Fruit fly (Drosophila melanogaster): Measurements from ENCODE around the gene CG14711.

CG14711 gene

dm6 chr3R:11655873-11656374, 32.8 kb downstream of the CG14711 start, which contains the start of gene CG42327 (continued):
- TF ChIP-seq CG2678 (tag; optimal IDR thresholded peaks at IDR 0.05) (peak; percentile 91), sim (GFP tag; IDR thresholded peaks at IDR 0.05) (peak; percentile 94), Taf1 (GFP tag; IDR thresholded peaks at IDR 0.05) (peak; percentile 58; the same call in 1 of the 2 replicates), CG10431 (GFP tag; optimal IDR thresholded peaks at IDR 0.05) (peak; percentile 81), phol (tag; optimal IDR thresholded peaks at IDR 0.05) (peak; percentile 94), bsh (GFP tag; optimal IDR thresholded peaks at IDR 0.05) (peak; percentile 91 to 98), B-H2 (GFP tag; optimal IDR thresholded peaks at IDR 0.05) (peak; percentile 32), Med (GFP tag) (peak; percentile 96), pum (GFP tag; optimal IDR thresholded peaks at IDR 0.05) (peak; percentile 83), tap (tag; optimal IDR thresholded peaks at IDR 0.05) (peak; percentile 93), CG33557 (GFP tag; optimal IDR thresholded peaks at IDR 0.05) (peak; percentile 73), Tbp (GFP tag; optimal IDR thresholded peaks at IDR 0.05) (no peak), CG7963 (GFP tag; IDR thresholded peaks at IDR 0.05; ENCODE audit: partially characterized antibody) (no peak), dm (GFP tag; optimal IDR thresholded peaks at IDR 0.05) (peak; percentile 65), Camta (GFP tag; optimal IDR thresholded peaks at IDR 0.05) (peak; percentile 87), CG6813 (GFP tag; optimal IDR thresholded peaks at IDR 0.05) (peak; percentile 94), Lhr (GFP tag; optimal IDR thresholded peaks at IDR 0.05) (peak; percentile 81), CG12744 (GFP tag; optimal IDR thresholded peaks at IDR 0.05) (peak; percentile 66), CG6272 (GFP tag; IDR thresholded peaks at IDR 0.05) (peak; percentile 93), br (optimal IDR thresholded peaks at IDR 0.05) (no peak), stc (GFP tag; IDR thresholded peaks at IDR 0.05) (peak; percentile 98), CG11504 (tag; optimal IDR thresholded peaks at IDR 0.05) (peak; percentile 94), cato (GFP tag; optimal IDR thresholded peaks at IDR 0.05; ENCODE audit: borderline replicate concordance) (peak; percentile 90), Ravus (GFP tag; IDR thresholded peaks at IDR 0.05) (peak; percentile 66), E2f1 (GFP tag; IDR thresholded peaks at IDR 0.05) (peak; percentile 96), Fer2 (tag; optimal IDR thresholded peaks at IDR 0.05) (peak; percentile 48), CkIIα-i1 (GFP tag; IDR thresholded peaks at IDR 0.05) (peak; percentile 26; the same call in 1 of the 2 replicates), Hr3 (GFP tag; optimal IDR thresholded peaks at IDR 0.05) (peak; percentile 92), vnd (GFP tag; IDR thresholded peaks at IDR 0.05; ENCODE audit: partially characterized antibody) (no peak), Oli (tag; optimal IDR thresholded peaks at IDR 0.05) (peak; percentile 95), aop (GFP tag; IDR thresholded peaks at IDR 0.05) (peak; percentile 61; the same call in 1 of the 2 replicates), Sox100B (GFP tag; optimal IDR thresholded peaks at IDR 0.05) (peak; percentile 92), CG1602 (GFP tag; optimal IDR thresholded peaks at IDR 0.05) (peak; percentile 92), mirr (GFP tag; optimal IDR thresholded peaks at IDR 0.05) (peak; percentile 80), nmo (GFP tag; optimal IDR thresholded peaks at IDR 0.05) (peak; percentile 93), Hr51 (GFP tag; optimal IDR thresholded peaks at IDR 0.05) (peak; percentile 74 to 96), vvl (GFP tag; IDR thresholded peaks at IDR 0.05) (peak; percentile 98), disco-r (GFP tag; optimal IDR thresholded peaks at IDR 0.05) (peak; percentile 65), CG11093 (GFP tag; IDR thresholded peaks at IDR 0.05) (peak; percentile 92), NC2β (GFP tag; optimal IDR thresholded peaks at IDR 0.05) (peak; percentile 84), CG12236 (GFP tag; optimal IDR thresholded peaks at IDR 0.05) (peak; percentile 42), CG34376 (GFP tag; optimal IDR thresholded peaks at IDR 0.05) (peak; percentile 77), gfzf (GFP tag; optimal IDR thresholded peaks at IDR 0.05) (no peak), lbe (GFP tag; optimal IDR thresholded peaks at IDR 0.05) (peak; percentile 93), lab (GFP tag; optimal IDR thresholded peaks at IDR 0.05) (peak; percentile 96), Atf3 (GFP tag; optimal IDR thresholded peaks at IDR 0.05) (peak; percentile 76), jumu (GFP tag; optimal IDR thresholded peaks at IDR 0.05) (peak; percentile 84), ara (GFP tag; IDR thresholded peaks at IDR 0.05) (peak; percentile 97), Ptx1 (GFP tag; IDR thresholded peaks at IDR 0.05) (peak; percentile 96), lov (optimal IDR thresholded peaks at IDR 0.05) (no peak), lov (GFP tag; IDR thresholded peaks at IDR 0.05) (peak; percentile 96)

Measured in whole organism, embryonic.